Worm (Caenorhabditis elegans): ENCODE data around the gene hmgs-1.

DNA sequence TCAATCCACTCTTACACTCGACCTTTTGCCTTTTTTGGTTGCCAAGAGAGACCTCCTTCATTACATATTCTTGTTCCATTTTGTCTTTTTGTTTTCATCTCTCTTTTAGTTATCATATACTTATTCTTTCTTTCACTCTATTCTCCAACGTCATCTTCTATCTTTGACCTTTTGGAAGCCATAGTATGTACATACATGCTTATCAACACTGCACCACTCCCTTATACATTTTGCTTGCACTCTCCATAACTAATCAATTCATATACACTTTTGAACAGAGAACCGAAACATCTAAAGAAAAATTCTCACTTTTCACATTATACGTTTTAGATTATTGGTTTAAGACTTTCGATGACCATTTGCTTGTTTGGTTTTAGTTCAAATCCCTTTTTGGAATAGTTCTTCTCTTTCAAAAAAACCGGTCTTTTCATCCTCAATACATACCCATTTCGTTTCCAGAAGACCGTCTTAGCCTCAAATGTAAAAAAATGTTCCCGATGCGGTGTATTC, 30.3 kb downstream of the hmgs-1 start, which contains the start of gene hex-2:
- TF ChIP-seq him-1 (tag; optimal IDR thresholded peaks at IDR 0.05) (no peak), W03F9.2 (tag; optimal IDR thresholded peaks at IDR 0.05) (no peak), dao-5 (tag; optimal IDR thresholded peaks at IDR 0.05) (no peak)
